Worm (Caenorhabditis elegans) whole organism, midembryonic: ENCODE data around the gene Y43F4B.10.

ENCODE experiments used
- T22C8.4 ChIP-seq: fragments of 200-800 bp; sonication (Bioruptor generic); IDR thresholded peaks from 2 replicates; pipeline ENCODE4 v1.3.6; 2022; ENCODE audit warnings: missing genetic modification characterization, missing compliant biosample characterization
- flt-1 ChIP-seq: fragments of 200-800 bp; sonication (Bioruptor generic); IDR thresholded peaks from 2 replicates; pipeline ENCODE4 v1.3.6; 2022; ENCODE audit warnings: missing genetic modification characterization, missing compliant biosample characterization
- klf-2 ChIP-seq: fragments of 200-800 bp; sonication (Bioruptor generic); conservative IDR thresholded peaks from 2 replicates; pipeline ENCODE4 v1.3.6; 2022; ENCODE audit warnings: missing genetic modification reagents, missing genetic modification characterization, missing compliant biosample characterization
- ref-1 ChIP-seq: fragments of 200-800 bp; sonication (Bioruptor generic); conservative IDR thresholded peaks from 2 replicates; pipeline ENCODE4 v1.3.6; 2022; ENCODE audit warnings: missing genetic modification reagents, missing genetic modification characterization, missing compliant biosample characterization
- tab-1 ChIP-seq: fragments of 200-800 bp; sonication (Bioruptor generic); IDR thresholded peaks from 2 replicates; pipeline ENCODE4 v1.3.6; 2022; ENCODE audit warnings: missing genetic modification characterization, missing compliant biosample characterization
- ztf-29 ChIP-seq: fragments of 200-800 bp; sonication (Bioruptor generic); IDR thresholded peaks from 2 replicates; pipeline ENCODE4 v1.3.6; 2022; ENCODE audit warnings: missing genetic modification reagents, missing genetic modification characterization, missing compliant biosample characterization

- TF ChIP-seq tab-1 (GFP tag; lab: Robert Waterston, UW) (no peak), ref-1 (no peak), ztf-29 (no peak), flt-1 (GFP tag; lab: Robert Waterston, UW) (no peak), klf-2 (GFP tag; lab: Robert Waterston, UW) (no peak), T22C8.4 (GFP tag; lab: Robert Waterston, UW) (no peak)
Measured at ce11 chrIII:13342079-13342734, 28.3 kb downstream of the Y43F4B.10 start, which contains the start of gene dro-1.
